Worm (Caenorhabditis elegans) whole organism, mixed stage, embryonic: ENCODE measurements around the gene ins-37.

Experiments
- M03D4.4 ChIP-seq: sonication (generic microtip); optimal IDR thresholded peaks from 2 replicates; lab custom pipeline; 2017; ENCODE audit warnings: mild to moderate bottlenecking, missing genetic modification characterization, missing compliant biosample characterization
- ceh-83 ChIP-seq: fragments of 200-800 bp; sonication (Bioruptor generic); optimal IDR thresholded peaks from 2 replicates; lab custom pipeline; 2018; ENCODE audit warnings: mild to moderate bottlenecking, missing genetic modification characterization, missing compliant biosample characterization
- lsy-2 ChIP-seq: fragments of 150-350 bp; optimal IDR thresholded peaks from 2 replicates; lab custom pipeline; 2014; ENCODE audit warnings: missing biosample characterization, missing genetic modification characterization
- mab-5 ChIP-seq: fragments of 150-350 bp; optimal IDR thresholded peaks from 2 replicates; lab custom pipeline; 2014; ENCODE audit warnings: missing biosample characterization, missing genetic modification characterization
- nhr-12 ChIP-seq: fragments of 150-350 bp; optimal IDR thresholded peaks from 2 replicates; lab custom pipeline; 2014; ENCODE audit warnings: missing biosample characterization, missing genetic modification characterization
- nhr-28 ChIP-seq: fragments of 150-350 bp; optimal IDR thresholded peaks from 2 replicates; lab custom pipeline; 2014; ENCODE audit warnings: missing biosample characterization, missing genetic modification characterization
- nhr-76 ChIP-seq: sonication (generic microtip); optimal IDR thresholded peaks from 2 replicates; lab custom pipeline; 2017; ENCODE audit warnings: missing biosample characterization, missing genetic modification characterization
- pha-4 ChIP-seq: fragments of 150-350 bp; optimal IDR thresholded peaks from 2 replicates; lab custom pipeline; 2018; ENCODE audit warnings: missing biosample characterization, missing genetic modification reagents, missing genetic modification characterization
- unc-39 ChIP-seq: fragments of 150-350 bp; optimal IDR thresholded peaks from 2 replicates; lab custom pipeline; 2014; ENCODE audit warnings: missing biosample characterization, missing genetic modification characterization
- unc-62 ChIP-seq: fragments of 150-350 bp; optimal IDR thresholded peaks from 2 replicates; lab custom pipeline; 2014; ENCODE audit warnings: missing biosample characterization, missing genetic modification reagents, missing genetic modification characterization

DNA sequence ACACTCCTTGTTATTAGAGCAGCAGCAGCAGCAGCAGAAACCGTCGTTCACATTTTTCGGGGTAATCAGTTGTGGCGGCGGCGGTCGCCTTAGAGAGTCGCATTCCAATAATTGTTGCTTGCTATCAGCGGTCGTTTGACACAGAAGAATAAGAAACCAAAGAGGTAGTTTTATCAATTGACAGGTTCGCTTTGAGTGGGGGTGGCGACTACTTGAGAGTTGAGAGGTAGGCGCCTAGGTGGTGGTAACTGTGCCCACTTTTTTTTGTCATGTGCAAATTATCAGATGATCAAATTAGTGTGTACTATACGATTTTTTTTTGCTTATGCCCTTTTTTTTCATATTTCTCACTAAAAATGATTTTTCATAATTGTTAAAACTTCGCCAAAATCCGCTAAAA lies 22.0 kb downstream of the ins-37 start:
- TF ChIP-seq unc-39: no peak
- TF ChIP-seq lsy-2 (tag; lab: Kevin White, UChicago): no peak
- TF ChIP-seq unc-62: no peak
- no peak for TF ChIP-seq mab-5 (tag; lab: Kevin White, UChicago)
- no peak for TF ChIP-seq M03D4.4 (tag; lab: Kevin White, UChicago)
- TF ChIP-seq ceh-83 (GFP tag; lab: Kevin White, UChicago): no peak
- no peak for TF ChIP-seq pha-4
- no peak for TF ChIP-seq nhr-76 (tag; lab: Kevin White, UChicago)
- TF ChIP-seq nhr-28 (tag; lab: Kevin White, UChicago): no peak
- TF ChIP-seq nhr-12 (tag; lab: Kevin White, UChicago): no peak
